Fruit fly (Drosophila melanogaster) whole organism, embryonic: ENCODE data around the gene CG7914.

Experiments used
- CG10209 ChIP-seq: fragments of 200-800 bp; sonication (Bioruptor generic); optimal IDR thresholded peaks from 3 replicates; lab custom pipeline; 2017; ENCODE audit warnings: missing biosample characterization, mild to moderate bottlenecking, missing genetic modification characterization, missing genetic modification reagents
- CG10543 ChIP-seq: fragments of 200-800 bp; sonication (Bioruptor generic); optimal IDR thresholded peaks from 3 replicates; lab custom pipeline; 2017; ENCODE audit warnings: missing biosample characterization, mild to moderate bottlenecking, missing genetic modification characterization, moderate library complexity
- CG11085 ChIP-seq: fragments of 200-800 bp; sonication (Bioruptor generic); IDR thresholded peaks from 2 replicates; pipeline ENCODE4 v1.3.6; 2022; ENCODE audit warnings: missing biosample characterization, missing genetic modification characterization
- CG12104 ChIP-seq: fragments of 200-800 bp; sonication (Bioruptor generic); optimal IDR thresholded peaks from 3 replicates; lab custom pipeline; 2016; ENCODE audit warnings: missing biosample characterization, missing genetic modification characterization
- CG12299 ChIP-seq: fragments of 200-800 bp; sonication (Bioruptor generic); optimal IDR thresholded peaks from 2 replicates; lab custom pipeline; 2018; ENCODE audit warnings: missing biosample characterization, mild to moderate bottlenecking, missing genetic modification characterization
- CG1233 ChIP-seq: fragments of 200-800 bp; sonication (Bioruptor generic); optimal IDR thresholded peaks from 4 replicates; lab custom pipeline; 2018; ENCODE audit warnings: missing biosample characterization, mild to moderate bottlenecking, missing genetic modification characterization
- CG15514 ChIP-seq: fragments of 200-800 bp; sonication (Bioruptor generic); optimal IDR thresholded peaks from 3 replicates; lab custom pipeline; 2017; ENCODE audit warnings: missing biosample characterization, missing genetic modification characterization, mild to moderate bottlenecking, moderate library complexity, missing genetic modification reagents
- CG17912 ChIP-seq: fragments of 200-800 bp; sonication (Bioruptor generic); optimal IDR thresholded peaks from 2 replicates; lab custom pipeline; 2018; ENCODE audit warnings: missing biosample characterization, mild to moderate bottlenecking, missing genetic modification characterization
- CG18262 ChIP-seq: fragments of 200-800 bp; optimal IDR thresholded peaks from 3 replicates; lab custom pipeline; 2019; ENCODE audit warnings: missing biosample characterization, mild to moderate bottlenecking, missing genetic modification characterization, moderate library complexity
- CG18599 ChIP-seq: fragments of 200-800 bp; sonication (Bioruptor generic); optimal IDR thresholded peaks from 3 replicates; lab custom pipeline; 2017; ENCODE audit warnings: missing biosample characterization, missing genetic modification characterization, mild to moderate bottlenecking, moderate library complexity, missing genetic modification reagents
- CG3065 ChIP-seq: fragments of 200-800 bp; sonication (Bioruptor generic); optimal IDR thresholded peaks from 2 replicates; lab custom pipeline; 2016; ENCODE audit warnings: missing biosample characterization, missing genetic modification characterization
- CG3407 ChIP-seq: fragments of 200-800 bp; sonication (Bioruptor generic); optimal IDR thresholded peaks from 2 replicates; lab custom pipeline; 2018; ENCODE audit warnings: missing biosample characterization, mild to moderate bottlenecking, missing genetic modification characterization
- CG34422 ChIP-seq: fragments of 200-800 bp; sonication (Bioruptor generic); IDR thresholded peaks from 3 replicates; pipeline ENCODE4 v1.3.6; 2022; ENCODE audit warnings: missing biosample characterization, missing genetic modification characterization
- CG3847 ChIP-seq: fragments of 200-800 bp; sonication (Bioruptor generic); IDR thresholded peaks from 2 replicates; pipeline ENCODE4 v1.3.6; 2022; ENCODE audit warnings: missing biosample characterization, missing genetic modification characterization
- CG42726 ChIP-seq: fragments of 200-800 bp; sonication (Bioruptor generic); IDR thresholded peaks from 2 replicates; pipeline ENCODE4 v1.3.6; 2022; ENCODE audit warnings: missing biosample characterization, missing genetic modification characterization; ENCODE audit not compliant: partially characterized antibody
- CG6254 ChIP-seq: fragments of 200-800 bp; sonication (Bioruptor generic); optimal IDR thresholded peaks from 3 replicates; lab custom pipeline; 2017; ENCODE audit warnings: mild to moderate bottlenecking, missing biosample characterization, missing genetic modification reagents, missing genetic modification characterization
- CG7745 ChIP-seq: fragments of 200-800 bp; sonication (Bioruptor generic); optimal IDR thresholded peaks from 2 replicates; lab custom pipeline; 2018; ENCODE audit warnings: missing biosample characterization, mild to moderate bottlenecking, missing genetic modification characterization, moderate library complexity
- CG7987 ChIP-seq: fragments of 200-800 bp; sonication (Bioruptor generic); optimal IDR thresholded peaks from 2 replicates; lab custom pipeline; 2018; ENCODE audit warnings: missing biosample characterization, mild to moderate bottlenecking, missing genetic modification characterization, moderate library complexity
- Camta ChIP-seq: fragments of 200-800 bp; sonication (Bioruptor generic); optimal IDR thresholded peaks from 2 replicates; lab custom pipeline; 2016; ENCODE audit warnings: missing biosample characterization, missing genetic modification characterization
- CrebB ChIP-seq: fragments of 200-800 bp; sonication (Bioruptor generic); optimal IDR thresholded peaks from 3 replicates; lab custom pipeline; 2018; ENCODE audit warnings: missing biosample characterization, mild to moderate bottlenecking, missing genetic modification characterization
- Fer2 ChIP-seq: fragments of 200-800 bp; sonication (Bioruptor generic); optimal IDR thresholded peaks from 2 replicates; lab custom pipeline; 2018; ENCODE audit warnings: missing biosample characterization, mild to moderate bottlenecking, missing genetic modification characterization, moderate library complexity
- Fer3 ChIP-seq: fragments of 200-800 bp; sonication (Bioruptor generic); optimal IDR thresholded peaks from 2 replicates; lab custom pipeline; 2018; ENCODE audit warnings: missing biosample characterization, mild to moderate bottlenecking, missing genetic modification characterization, moderate library complexity
- Gug ChIP-seq: fragments of 200-800 bp; sonication (Bioruptor generic); IDR thresholded peaks from 4 replicates; pipeline ENCODE4 v1.3.6; 2022; ENCODE audit warnings: missing biosample characterization, missing genetic modification characterization
- H2.0 ChIP-seq: fragments of 200-800 bp; sonication (Bioruptor generic); IDR thresholded peaks from 2 replicates; pipeline ENCODE4 v1.3.6; 2022; ENCODE audit warnings: missing biosample characterization, missing genetic modification characterization
- Hr3 ChIP-seq: fragments of 200-800 bp; sonication (Bioruptor generic); optimal IDR thresholded peaks from 3 replicates; lab custom pipeline; 2016; ENCODE audit warnings: missing biosample characterization, missing genetic modification characterization
- Hr39 ChIP-seq: fragments of >200 bp; optimal IDR thresholded peaks from 2 replicates; lab custom pipeline; 2017
- Hr78 ChIP-seq, 2 experiments: fragments of 200-800 bp in 1 of 2; fragments of >200 bp in 1 of 2; sonication (Bioruptor generic) in 1 of 2; optimal IDR thresholded peaks; 2 replicates each; lab custom pipeline; 2017 to 2019; ENCODE audit warnings: missing biosample characterization in 2 of 2, missing genetic modification characterization in 2 of 2, mild to moderate bottlenecking in 1 of 2, moderate library complexity in 1 of 2
- MBD-R2 ChIP-seq: fragments of 200-800 bp; sonication (Bioruptor generic); IDR thresholded peaks from 2 replicates; pipeline ENCODE4 v1.3.6; 2022; ENCODE audit warnings: missing biosample characterization, missing genetic modification characterization
- Nf-YB ChIP-seq: fragments of 200-800 bp; sonication (Bioruptor generic); optimal IDR thresholded peaks from 3 replicates; lab custom pipeline; 2019; ENCODE audit warnings: missing biosample characterization, mild to moderate bottlenecking, missing genetic modification characterization, moderate library complexity
- Sry-δ ChIP-seq: fragments of 200-800 bp; sonication (Bioruptor generic); optimal IDR thresholded peaks from 2 replicates; lab custom pipeline; 2016; ENCODE audit warnings: missing biosample characterization, missing genetic modification characterization
- Stat92E ChIP-seq, 3 experiments: fragments of >200 bp in 2 of 3; fragments of 200-800 bp in 1 of 3; sonication (Bioruptor generic) in 1 of 3; optimal IDR thresholded peaks; 2 replicates each; lab custom pipeline; 2017 to 2019; ENCODE audit warnings: missing biosample characterization in 3 of 3, missing genetic modification characterization in 3 of 3, mild to moderate bottlenecking in 1 of 3, moderate library complexity in 1 of 3
- Tbp ChIP-seq: fragments of >200 bp; optimal IDR thresholded peaks from 2 replicates; lab custom pipeline; 2018; ENCODE audit warnings: missing biosample characterization, missing genetic modification characterization
- Vsx1 ChIP-seq: fragments of 200-800 bp; sonication (Bioruptor generic); optimal IDR thresholded peaks from 2 replicates; lab custom pipeline; 2017; ENCODE audit warnings: missing biosample characterization, mild to moderate bottlenecking, missing genetic modification characterization, missing genetic modification reagents
- YL-1 ChIP-seq: fragments of 200-800 bp; sonication (Bioruptor generic); optimal IDR thresholded peaks from 3 replicates; lab custom pipeline; 2017; ENCODE audit warnings: missing biosample characterization, mild to moderate bottlenecking, missing genetic modification characterization
- amos ChIP-seq: fragments of 200-800 bp; sonication (Bioruptor generic); IDR thresholded peaks from 2 replicates; pipeline ENCODE4 v1.3.6; 2022; ENCODE audit warnings: missing biosample characterization, missing genetic modification characterization; ENCODE audit not compliant: partially characterized antibody
- chinmo ChIP-seq: fragments of 200-800 bp; sonication (Bioruptor generic); IDR thresholded peaks from 4 replicates; pipeline ENCODE4 v1.3.6; 2022; ENCODE audit warnings: missing biosample characterization, missing genetic modification characterization; ENCODE audit not compliant: partially characterized antibody
- da ChIP-seq: fragments of 200-800 bp; sonication (Bioruptor generic); optimal IDR thresholded peaks from 2 replicates; lab custom pipeline; 2016; ENCODE audit warnings: missing biosample characterization, missing genetic modification characterization
- ems ChIP-seq: fragments of 200-800 bp; sonication (Bioruptor generic); optimal IDR thresholded peaks from 3 replicates; lab custom pipeline; 2016; ENCODE audit warnings: missing biosample characterization, missing genetic modification characterization
- fd64A ChIP-seq: fragments of 200-800 bp; sonication (Bioruptor generic); optimal IDR thresholded peaks from 3 replicates; lab custom pipeline; 2018; ENCODE audit warnings: missing biosample characterization, mild to moderate bottlenecking, missing genetic modification characterization
- fru ChIP-seq: fragments of >200 bp; optimal IDR thresholded peaks from 2 replicates; lab custom pipeline; 2017
- gsb-n ChIP-seq: fragments of 200-800 bp; sonication (Bioruptor generic); optimal IDR thresholded peaks from 3 replicates; lab custom pipeline; 2018; ENCODE audit warnings: missing biosample characterization, mild to moderate bottlenecking, missing genetic modification characterization
- ham ChIP-seq: fragments of 200-800 bp; sonication (Bioruptor generic); IDR thresholded peaks from 2 replicates; pipeline ENCODE4 v1.3.6; 2022; ENCODE audit warnings: missing biosample characterization, missing genetic modification characterization
- lbe ChIP-seq: fragments of 200-800 bp; sonication (Bioruptor generic); optimal IDR thresholded peaks from 2 replicates; lab custom pipeline; 2016; ENCODE audit warnings: missing biosample characterization, mild to moderate bottlenecking, missing genetic modification characterization
- pho ChIP-seq: fragments of 200-800 bp; sonication (Bioruptor generic); optimal IDR thresholded peaks from 2 replicates; lab custom pipeline; 2016; ENCODE audit warnings: missing biosample characterization, missing genetic modification characterization
- repo ChIP-seq: fragments of 200-800 bp; sonication (Bioruptor generic); optimal IDR thresholded peaks from 2 replicates; lab custom pipeline; 2016; ENCODE audit warnings: missing biosample characterization, missing genetic modification characterization
- sima ChIP-seq: fragments of 200-800 bp; sonication (Bioruptor generic); optimal IDR thresholded peaks from 2 replicates; lab custom pipeline; 2016; ENCODE audit warnings: missing biosample characterization, missing genetic modification characterization
- tgo ChIP-seq: fragments of 200-800 bp; sonication (Bioruptor generic); IDR thresholded peaks from 3 replicates; pipeline ENCODE4 v1.3.6; 2022; ENCODE audit warnings: missing biosample characterization, missing genetic modification characterization
- zen2 ChIP-seq: fragments of 200-800 bp; sonication (Bioruptor generic); IDR thresholded peaks from 3 replicates; pipeline ENCODE4 v1.3.6; 2022; ENCODE audit warnings: missing biosample characterization, missing genetic modification characterization; ENCODE audit not compliant: partially characterized antibody

The CG7914 gene

dm6 chrX:19157471-19157870 is 35.8 kb downstream of the CG7914 start:
- TF ChIP-seq CG3847 (GFP tag; lab: Robert Waterston, UW) (no peak), Hr78 (GFP tag; optimal IDR thresholded peaks at IDR 0.05; lab: Kevin White, UChicago) (peak in 1 of 2 experiments; percentile 67), chinmo (0 out of 4 replicates have a peak, but pooled peaks have one; percentile 27)

- TF ChIP-seq CrebB (tag; lab: Kevin White, UChicago) (peak; percentile 29), Hr39 (lab: Kevin White, UChicago) (no peak), CG10543 (no peak), lbe (GFP tag; lab: Kevin White, UChicago) (peak; percentile 78), CG7987 (GFP tag; lab: Kevin White, UChicago) (peak; percentile 39), CG1233 (GFP tag; lab: Kevin White, UChicago) (peak; percentile 79), CG17912 (GFP tag; lab: Kevin White, UChicago) (no peak), ham (GFP tag; lab: Robert Waterston, UW) (no peak), Fer3 (tag; lab: Kevin White, UChicago) (peak; percentile 77), gsb-n (peak; percentile 94), YL-1 (GFP tag; lab: Kevin White, UChicago) (no peak), Stat92E (GFP tag; optimal IDR thresholded peaks at IDR 0.05; lab: Kevin White, UChicago) (peak in 1 of 3 experiments; percentile 85), ems (GFP tag; lab: Kevin White, UChicago) (peak; percentile 17), Vsx1 (peak; percentile 38), H2.0 (GFP tag; lab: Robert Waterston, UW) (peak; percentile 63), Nf-YB (GFP tag; lab: Kevin White, UChicago) (peak; percentile 74), CG10209 (GFP tag; lab: Kevin White, UChicago) (peak; percentile 81), CG34422 (GFP tag; lab: Robert Waterston, UW) (peak; percentile 76; the same call in 2 of the 3 replicates), sima (GFP tag; lab: Kevin White, UChicago) (no peak), fru (lab: Kevin White, UChicago) (no peak), CG42726 (GFP tag; lab: Robert Waterston, UW) (no peak), CG18262 (peak; percentile 93), zen2 (GFP tag; lab: Robert Waterston, UW) (no peak), pho (no peak), CG6254 (GFP tag; lab: Kevin White, UChicago) (peak; percentile 76), CG12104 (GFP tag; lab: Kevin White, UChicago) (peak; percentile 80), Tbp (GFP tag; lab: Kevin White, UChicago) (no peak), amos (no peak), CG18599 (GFP tag; lab: Kevin White, UChicago) (peak; percentile 82), tgo (peak; percentile 75), Gug (peak; percentile 63; the same call in 3 of the 4 replicates), CG11085 (peak; percentile 60), repo (GFP tag; lab: Kevin White, UChicago) (no peak), CG3407 (GFP tag; lab: Kevin White, UChicago) (peak; percentile 76), Fer2 (tag; lab: Kevin White, UChicago) (peak; percentile 48), CG15514 (peak; percentile 57), CG12299 (tag; lab: Kevin White, UChicago) (peak; percentile 53), MBD-R2 (GFP tag; lab: Robert Waterston, UW) (peak; percentile 59; the same call in 1 of the 2 replicates), CG7745 (tag; lab: Kevin White, UChicago) (peak; percentile 89), Hr3 (GFP tag; lab: Kevin White, UChicago) (peak; percentile 79), fd64A (GFP tag; lab: Kevin White, UChicago) (peak; percentile 41), da (GFP tag; lab: Kevin White, UChicago) (no peak), Camta (GFP tag; lab: Kevin White, UChicago) (no peak), CG3065 (GFP tag; lab: Kevin White, UChicago) (peak; percentile 65), Sry-δ (GFP tag; lab: Kevin White, UChicago) (no peak)
Observed at dm6 chrX:19155922-19156437, 37.3 kb downstream of the CG7914 start.
